Worm (Caenorhabditis elegans) whole organism, L3 larva: ENCODE results near the gene tnt-3.

ENCODE experiments used
- pha-4 ChIP-seq: fragments of 150-350 bp; optimal IDR thresholded peaks from 2 replicates; lab custom pipeline; 2014; ENCODE audit warnings: missing biosample characterization, missing genetic modification reagents, missing genetic modification characterization
- pqm-1 ChIP-seq: fragments of 150-350 bp; optimal IDR thresholded peaks from 2 replicates; lab custom pipeline; 2017; ENCODE audit warnings: missing biosample characterization, missing genetic modification characterization, inconsistent platforms
- unc-62 ChIP-seq: fragments of 150-350 bp; sonication (generic microtip); optimal IDR thresholded peaks from 4 replicates; lab custom pipeline; 2014; ENCODE audit warnings: missing biosample characterization, missing genetic modification reagents, missing genetic modification characterization

- no peak for TF ChIP-seq unc-62 (GFP tag; lab: Kevin White, UChicago)
- no peak for TF ChIP-seq pha-4 (tag; lab: Kevin White, UChicago)
- TF ChIP-seq pqm-1 (tag; lab: Kevin White, UChicago): no peak
Observed at ce11 chrX:7944999-7945398, at the start of gene tnt-3.
